Fruit fly (Drosophila melanogaster) whole organism, embryonic: ENCODE results near the gene CG6785.

ENCODE experiments used
- Atf-2 ChIP-seq: fragments of 200-800 bp; sonication (Bioruptor generic); optimal IDR thresholded peaks from 2 replicates; lab custom pipeline; 2016; ENCODE audit warnings: missing biosample characterization, missing genetic modification characterization
- CG10431 ChIP-seq: fragments of 200-800 bp; sonication (Bioruptor generic); optimal IDR thresholded peaks from 3 replicates; lab custom pipeline; 2018; ENCODE audit warnings: missing biosample characterization, mild to moderate bottlenecking, missing genetic modification characterization
- CG11085 ChIP-seq: fragments of 200-800 bp; sonication (Bioruptor generic); IDR thresholded peaks from 2 replicates; pipeline ENCODE4 v1.3.6; 2022; ENCODE audit warnings: missing biosample characterization, missing genetic modification characterization
- CG11456 ChIP-seq: fragments of 200-800 bp; sonication (Bioruptor generic); IDR thresholded peaks from 3 replicates; pipeline ENCODE4 v1.3.6; 2022; ENCODE audit warnings: missing biosample characterization, missing genetic modification characterization
- CG12236 ChIP-seq: fragments of 200-800 bp; sonication (Bioruptor generic); optimal IDR thresholded peaks from 2 replicates; lab custom pipeline; 2016; ENCODE audit warnings: missing biosample characterization, missing genetic modification characterization
- CG12744 ChIP-seq: fragments of 200-800 bp; sonication (Bioruptor generic); optimal IDR thresholded peaks from 2 replicates; lab custom pipeline; 2016; ENCODE audit warnings: missing biosample characterization, missing genetic modification characterization
- CG17385 ChIP-seq: fragments of 200-800 bp; sonication (Bioruptor generic); optimal IDR thresholded peaks from 3 replicates; lab custom pipeline; 2018; ENCODE audit warnings: missing biosample characterization, mild to moderate bottlenecking, missing genetic modification characterization
- CG18262 ChIP-seq: fragments of 200-800 bp; optimal IDR thresholded peaks from 3 replicates; lab custom pipeline; 2019; ENCODE audit warnings: missing biosample characterization, mild to moderate bottlenecking, missing genetic modification characterization, moderate library complexity
- CG2199 ChIP-seq: fragments of 200-800 bp; sonication (Bioruptor generic); IDR thresholded peaks from 3 replicates; pipeline ENCODE4 v1.3.6; 2022; ENCODE audit warnings: missing biosample characterization, missing genetic modification characterization
- CG2712 ChIP-seq: fragments of 200-800 bp; optimal IDR thresholded peaks from 3 replicates; lab custom pipeline; 2019; ENCODE audit warnings: missing biosample characterization, mild to moderate bottlenecking, missing genetic modification characterization, moderate library complexity
- CG32772 ChIP-seq: fragments of 200-800 bp; sonication (Bioruptor generic); IDR thresholded peaks from 2 replicates; pipeline ENCODE4 v1.3.6; 2022; ENCODE audit warnings: missing biosample characterization, missing genetic modification characterization
- CG6254 ChIP-seq: fragments of 200-800 bp; sonication (Bioruptor generic); optimal IDR thresholded peaks from 3 replicates; lab custom pipeline; 2017; ENCODE audit warnings: mild to moderate bottlenecking, missing biosample characterization, missing genetic modification reagents, missing genetic modification characterization
- CG7271 ChIP-seq: fragments of 200-800 bp; sonication (Bioruptor generic); optimal IDR thresholded peaks from 2 replicates; lab custom pipeline; 2018; ENCODE audit warnings: missing biosample characterization, mild to moderate bottlenecking, missing genetic modification characterization, moderate library complexity
- CG8944 ChIP-seq: fragments of 200-800 bp; sonication (Bioruptor generic); optimal IDR thresholded peaks from 3 replicates; lab custom pipeline; 2016; ENCODE audit warnings: missing biosample characterization, missing genetic modification characterization
- CTCF ChIP-seq: fragments of 200-800 bp; sonication (Bioruptor generic); optimal IDR thresholded peaks from 2 replicates; lab custom pipeline; 2017; ENCODE audit warnings: missing biosample characterization, mild to moderate bottlenecking, missing genetic modification characterization, moderate library complexity
- Ets65A ChIP-seq: fragments of 200-800 bp; sonication (Bioruptor generic); peaks from one replicate; lab custom pipeline; 2016; ENCODE audit warnings: missing biosample characterization, missing genetic modification characterization
- Ets97D ChIP-seq: fragments of 200-800 bp; sonication (Bioruptor generic); optimal IDR thresholded peaks from 3 replicates; lab custom pipeline; 2016; ENCODE audit warnings: missing biosample characterization, missing genetic modification characterization
- HLHmδ ChIP-seq: fragments of 200-800 bp; sonication (Bioruptor generic); optimal IDR thresholded peaks from 2 replicates; lab custom pipeline; 2018; ENCODE audit warnings: missing biosample characterization, mild to moderate bottlenecking, missing genetic modification characterization, moderate library complexity
- HmgD ChIP-seq: fragments of 200-800 bp; sonication (Bioruptor generic); optimal IDR thresholded peaks from 3 replicates; lab custom pipeline; 2016; ENCODE audit warnings: missing biosample characterization, missing genetic modification characterization
- Hr39 ChIP-seq: fragments of >200 bp; optimal IDR thresholded peaks from 2 replicates; lab custom pipeline; 2017
- MESR4 ChIP-seq: fragments of 200-800 bp; sonication (Bioruptor generic); optimal IDR thresholded peaks from 2 replicates; lab custom pipeline; 2018; ENCODE audit warnings: missing biosample characterization, mild to moderate bottlenecking, missing genetic modification characterization, moderate library complexity
- Med ChIP-seq: fragments of 200-800 bp; sonication (Bioruptor generic); peaks from one replicate; lab custom pipeline; 2016; ENCODE audit warnings: missing biosample characterization, missing genetic modification characterization, mild to moderate bottlenecking, inconsistent platforms, moderate library complexity
- Mrtf ChIP-seq: fragments of 200-800 bp; sonication (Bioruptor generic); IDR thresholded peaks from 3 replicates; pipeline ENCODE4 v1.3.6; 2022; ENCODE audit warnings: missing biosample characterization, missing genetic modification characterization
- NFAT ChIP-seq: fragments of 200-800 bp; sonication (Bioruptor generic); IDR thresholded peaks from 2 replicates; pipeline ENCODE4 v1.3.6; 2022; ENCODE audit warnings: missing biosample characterization, missing genetic modification characterization
- Ptx1 ChIP-seq: fragments of 200-800 bp; sonication (Bioruptor generic); IDR thresholded peaks from 2 replicates; pipeline ENCODE4 v1.3.6; 2022; ENCODE audit warnings: missing biosample characterization, missing genetic modification characterization
- Sox102F ChIP-seq: fragments of 200-800 bp; sonication (Bioruptor generic); optimal IDR thresholded peaks from 2 replicates; lab custom pipeline; 2018; ENCODE audit warnings: missing biosample characterization, mild to moderate bottlenecking, missing genetic modification characterization, moderate library complexity
- Vsx1 ChIP-seq: fragments of 200-800 bp; sonication (Bioruptor generic); optimal IDR thresholded peaks from 2 replicates; lab custom pipeline; 2017; ENCODE audit warnings: missing biosample characterization, mild to moderate bottlenecking, missing genetic modification characterization, missing genetic modification reagents
- Xbp1 ChIP-seq: fragments of 200-800 bp; sonication (Bioruptor generic); optimal IDR thresholded peaks from 3 replicates; lab custom pipeline; 2016; ENCODE audit warnings: missing biosample characterization, mild to moderate bottlenecking, missing genetic modification characterization
- ap ChIP-seq: fragments of 200-800 bp; sonication (Bioruptor generic); IDR thresholded peaks from 2 replicates; pipeline ENCODE4 v1.3.6; 2022; ENCODE audit warnings: missing biosample characterization, missing genetic modification characterization
- br ChIP-seq: fragments of >200 bp; optimal IDR thresholded peaks from 2 replicates; lab custom pipeline; 2017
- chinmo ChIP-seq: fragments of 200-800 bp; sonication (Bioruptor generic); IDR thresholded peaks from 4 replicates; pipeline ENCODE4 v1.3.6; 2022; ENCODE audit warnings: missing biosample characterization, missing genetic modification characterization; ENCODE audit not compliant: partially characterized antibody
- crol ChIP-seq: fragments of 200-800 bp; sonication (Bioruptor generic); IDR thresholded peaks from 2 replicates; pipeline ENCODE4 v1.3.6; 2022; ENCODE audit warnings: missing biosample characterization, missing genetic modification characterization
- danr ChIP-seq: fragments of 200-800 bp; sonication (Bioruptor generic); IDR thresholded peaks from 2 replicates; pipeline ENCODE4 v1.3.6; 2022; ENCODE audit warnings: missing biosample characterization, missing genetic modification characterization
- disco-r ChIP-seq: fragments of 200-800 bp; sonication (Bioruptor generic); optimal IDR thresholded peaks from 2 replicates; lab custom pipeline; 2016; ENCODE audit warnings: missing biosample characterization, missing genetic modification characterization
- gcm ChIP-seq: fragments of 200-800 bp; sonication (Bioruptor generic); optimal IDR thresholded peaks from 2 replicates; lab custom pipeline; 2019; ENCODE audit warnings: missing biosample characterization, mild to moderate bottlenecking, missing genetic modification characterization, moderate library complexity
- ham ChIP-seq: fragments of 200-800 bp; sonication (Bioruptor generic); IDR thresholded peaks from 2 replicates; pipeline ENCODE4 v1.3.6; 2022; ENCODE audit warnings: missing biosample characterization, missing genetic modification characterization
- hth ChIP-seq: fragments of >200 bp; optimal IDR thresholded peaks from 2 replicates; lab custom pipeline; 2017; ENCODE audit warnings: inconsistent platforms
- ken ChIP-seq: fragments of 200-800 bp; sonication (Bioruptor generic); IDR thresholded peaks from 3 replicates; pipeline ENCODE4 v1.3.6; 2022; ENCODE audit warnings: missing biosample characterization, missing genetic modification characterization
- lab ChIP-seq: fragments of 200-800 bp; sonication (Bioruptor generic); optimal IDR thresholded peaks from 3 replicates; lab custom pipeline; 2017; ENCODE audit warnings: missing biosample characterization, missing genetic modification characterization, mild to moderate bottlenecking, moderate library complexity, missing genetic modification reagents
- lmd ChIP-seq: fragments of 200-800 bp; sonication (Bioruptor generic); IDR thresholded peaks from 2 replicates; pipeline ENCODE4 v1.3.6; 2022; ENCODE audit warnings: missing biosample characterization, missing genetic modification characterization
- prd ChIP-seq, 3 experiments: fragments of >200 bp in 2 of 3; fragments of 200-800 bp in 1 of 3; sonication (Bioruptor generic) in 1 of 3; optimal IDR thresholded peaks in 2 of 3; IDR thresholded peaks in 1 of 3; 2 replicates in 2 of 3; 3 replicates in 1 of 3; pipeline versions ENCODE4 v1.3.6 to Lab custom; 2017 to 2022; ENCODE audit warnings: missing biosample characterization in 1 of 3, missing genetic modification characterization in 1 of 3
- pros ChIP-seq: fragments of 200-800 bp; sonication (Bioruptor generic); optimal IDR thresholded peaks from 3 replicates; lab custom pipeline; 2019; ENCODE audit warnings: missing biosample characterization, mild to moderate bottlenecking, missing genetic modification characterization, moderate library complexity
- scrt ChIP-seq: fragments of 200-800 bp; sonication (Bioruptor generic); optimal IDR thresholded peaks from 2 replicates; lab custom pipeline; 2018; ENCODE audit warnings: missing biosample characterization, mild to moderate bottlenecking, missing genetic modification characterization, moderate library complexity
- sens ChIP-seq: fragments of 200-800 bp; sonication (Bioruptor generic); peaks from one replicate; lab custom pipeline; 2016; ENCODE audit warnings: missing biosample characterization, missing genetic modification characterization
- sima ChIP-seq: fragments of 200-800 bp; sonication (Bioruptor generic); optimal IDR thresholded peaks from 2 replicates; lab custom pipeline; 2016; ENCODE audit warnings: missing biosample characterization, missing genetic modification characterization
- tap ChIP-seq: fragments of 200-800 bp; optimal IDR thresholded peaks from 3 replicates; lab custom pipeline; 2019; ENCODE audit warnings: missing biosample characterization, mild to moderate bottlenecking, missing genetic modification characterization, moderate library complexity
- twi ChIP-seq: fragments of 200-800 bp; optimal IDR thresholded peaks from 2 replicates; lab custom pipeline; 2019; ENCODE audit warnings: missing biosample characterization, mild to moderate bottlenecking, missing genetic modification characterization, moderate library complexity
- z ChIP-seq: fragments of 200-800 bp; sonication (Bioruptor generic); IDR thresholded peaks from 3 replicates; pipeline ENCODE4 v1.3.6; 2022; ENCODE audit warnings: missing biosample characterization, missing genetic modification characterization

Gene CG6785

dm6 chr2L:12079827-12080381 is 34.9 kb upstream of the CG6785 start (continued):
- TF ChIP-seq MESR4 (GFP tag; lab: Kevin White, UChicago) = no peak
- no peak for TF ChIP-seq sima
- TF ChIP-seq CG32772 = 0 out of 2 replicates have a peak, but pooled peaks have one; percentile 19
- TF ChIP-seq CG11456 (GFP tag; lab: Robert Waterston, UW) = no peak
- TF ChIP-seq Xbp1 (GFP tag; lab: Kevin White, UChicago) = no peak
- no peak for TF ChIP-seq pros (GFP tag; lab: Kevin White, UChicago)
- no peak for TF ChIP-seq gcm
- peak; percentile 49 for TF ChIP-seq twi
- TF ChIP-seq HLHmδ (GFP tag; lab: Kevin White, UChicago) = no peak
- TF ChIP-seq CG12236 (GFP tag; lab: Kevin White, UChicago) = no peak
- no peak for TF ChIP-seq scrt
- no peak for TF ChIP-seq tap (tag; lab: Kevin White, UChicago)
- TF ChIP-seq, all 482 proteins: peak for 13

DNA sequence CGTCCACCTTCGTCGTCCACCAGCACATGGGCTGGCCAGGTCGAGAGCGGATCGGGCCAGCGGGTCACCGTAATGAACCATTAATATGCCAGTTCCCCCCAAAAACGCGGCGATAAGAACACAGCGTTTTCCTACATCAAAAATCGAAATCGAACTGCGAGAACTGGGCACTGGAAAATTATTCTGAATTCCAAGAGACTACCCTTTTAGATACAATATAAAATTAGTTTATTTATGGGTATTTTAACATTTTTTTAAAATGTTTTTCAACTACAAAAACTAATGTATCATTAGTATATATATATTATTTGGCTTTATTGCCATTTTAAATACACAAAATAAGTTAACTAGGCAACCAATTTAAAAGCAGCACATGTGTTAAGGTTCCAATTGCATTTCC is 33.7 kb upstream of the CG6785 start:
- TF ChIP-seq CG11085 (no peak), CG12744 (no peak), br (lab: Kevin White, UChicago) (no peak), CG18262 (tag; lab: Kevin White, UChicago) (peak; percentile 33), sens (GFP tag; lab: Kevin White, UChicago) (peak; percentile 56), Atf-2 (GFP tag; lab: Kevin White, UChicago) (no peak), disco-r (GFP tag; lab: Kevin White, UChicago) (no peak), CG2712 (tag; lab: Kevin White, UChicago) (peak; percentile 4), lmd (GFP tag; lab: Robert Waterston, UW) (peak; percentile 25; the same call in 1 of the 2 replicates), Ptx1 (GFP tag; lab: Robert Waterston, UW) (peak; percentile 45), Ets65A (GFP tag; lab: Kevin White, UChicago) (peak; percentile 93)

dm6 chr2L:12078123-12078658 is 33.2 kb upstream of the CG6785 start:
- TF ChIP-seq crol = peak; percentile 58
- TF ChIP-seq CG8944 (GFP tag; lab: Kevin White, UChicago) = no peak
- TF ChIP-seq ham (GFP tag; lab: Robert Waterston, UW) = no peak
- peak; percentile 26 for TF ChIP-seq Med (GFP tag; lab: Kevin White, UChicago)
- TF ChIP-seq Hr39 = peak; percentile 60
- no peak for TF ChIP-seq HmgD
- TF ChIP-seq chinmo (GFP tag; lab: Robert Waterston, UW) = 0 out of 4 replicates have a peak, but pooled peaks have one; percentile 9
- TF ChIP-seq CG2199 (GFP tag; lab: Robert Waterston, UW) = 0 out of 3 replicates have a peak, but pooled peaks have one; percentile 22
- TF ChIP-seq z = no peak
- TF ChIP-seq Ets97D (GFP tag; lab: Kevin White, UChicago) = no peak
- no peak for TF ChIP-seq prd (optimal IDR thresholded peaks at IDR 0.05; lab: Kevin White, UChicago)
- TF ChIP-seq prd (GFP tag; IDR thresholded peaks at IDR 0.05; lab: Robert Waterston, UW) = peak; percentile 30; the same call in 1 of the 3 replicates
- TF ChIP-seq Mrtf (GFP tag; lab: Robert Waterston, UW) = 0 out of 3 replicates have a peak, but pooled peaks have one; percentile 33
- no peak for TF ChIP-seq hth (lab: Kevin White, UChicago)
- peak; percentile 82 for TF ChIP-seq CTCF (GFP tag; lab: Kevin White, UChicago)

dm6 chr2L:12075850-12076249 is 30.9 kb upstream of the CG6785 start, which contains the start of gene CG14947:
CG14947 (plus strand) TSS chr2L:12076100.
- TF ChIP-seq Vsx1 (GFP tag; lab: Kevin White, UChicago) = peak; percentile 43
- TF ChIP-seq ken (GFP tag; lab: Robert Waterston, UW) = no peak
- TF ChIP-seq ap (GFP tag; lab: Robert Waterston, UW) = peak; percentile 27; the same call in 1 of the 2 replicates
- peak; percentile 59 for TF ChIP-seq CG17385 (GFP tag; lab: Kevin White, UChicago)
- no peak for TF ChIP-seq prd (optimal IDR thresholded peaks at IDR 0.05; lab: Kevin White, UChicago)
- TF ChIP-seq prd (GFP tag; IDR thresholded peaks at IDR 0.05; lab: Robert Waterston, UW) = peak; percentile 63; the same call in 1 of the 3 replicates
- TF ChIP-seq lab (GFP tag; lab: Kevin White, UChicago) = peak; percentile 11
- peak; percentile 2 for TF ChIP-seq CG10431 (GFP tag; lab: Kevin White, UChicago)
- peak; percentile 59 for TF ChIP-seq HLHmδ (GFP tag; lab: Kevin White, UChicago)
- no peak for TF ChIP-seq danr (GFP tag; lab: Robert Waterston, UW)
- no peak for TF ChIP-seq CG6254 (GFP tag; lab: Kevin White, UChicago)
- TF ChIP-seq Sox102F = peak; percentile 20
- peak; percentile 75 for TF ChIP-seq sens (GFP tag; lab: Kevin White, UChicago)
- 0 out of 2 replicates have a peak, but pooled peaks have one; percentile 13 for TF ChIP-seq NFAT (GFP tag; lab: Robert Waterston, UW)
- peak; percentile 90 for TF ChIP-seq CG7271 (tag; lab: Kevin White, UChicago)
